Worm (Caenorhabditis elegans) whole organism, L1 larva: ENCODE data around the gene hpo-18.

Source experiments
- Y116A8C.19 ChIP-seq: sonication (generic microtip); optimal IDR thresholded peaks from 2 replicates; lab custom pipeline; 2016; ENCODE audit warnings: missing compliant biosample characterization, missing genetic modification characterization, borderline replicate concordance
- dpl-1 ChIP-seq, 3 experiments: fragments of 150-350 bp in 2 of 3; sonication (generic microtip) in 1 of 3; optimal IDR thresholded peaks; 2 replicates each; lab custom pipeline; 2014 to 2017; ENCODE audit warnings: missing biosample characterization in 3 of 3, missing genetic modification characterization in 3 of 3, missing genetic modification reagents in 3 of 3
- fkh-4 ChIP-seq: sonication (generic microtip); optimal IDR thresholded peaks from 2 replicates; lab custom pipeline; 2016; ENCODE audit warnings: missing compliant biosample characterization, missing genetic modification characterization, borderline replicate concordance
- lin-15B ChIP-seq: fragments of 150-350 bp; sonication (generic microtip); optimal IDR thresholded peaks from 3 replicates; lab custom pipeline; 2014; ENCODE audit warnings: missing biosample characterization, missing genetic modification characterization
- mdl-1 ChIP-seq, 2 experiments: fragments of 150-350 bp; optimal IDR thresholded peaks; 2 replicates each; lab custom pipeline; 2014 to 2017; ENCODE audit warnings: missing biosample characterization in 2 of 2, missing genetic modification characterization in 2 of 2, inconsistent platforms in 1 of 2
- nhr-28 ChIP-seq: fragments of 150-350 bp; optimal IDR thresholded peaks from 2 replicates; lab custom pipeline; 2014; ENCODE audit warnings: missing biosample characterization, missing genetic modification characterization
- nhr-77 ChIP-seq: fragments of 150-350 bp; optimal IDR thresholded peaks from 2 replicates; lab custom pipeline; 2014; ENCODE audit warnings: missing biosample characterization, missing genetic modification characterization

- no peak for TF ChIP-seq fkh-4 (tag; lab: Kevin White, UChicago)
- no peak for TF ChIP-seq nhr-28
- TF ChIP-seq mdl-1 (tag; optimal IDR thresholded peaks at IDR 0.05; lab: Kevin White, UChicago) = no peak
- TF ChIP-seq nhr-77 (tag; lab: Kevin White, UChicago) = no peak
- TF ChIP-seq dpl-1 (GFP tag; optimal IDR thresholded peaks at IDR 0.05; lab: Kevin White, UChicago) = no peak
- no peak for TF ChIP-seq lin-15B (tag; lab: Kevin White, UChicago)
- TF ChIP-seq Y116A8C.19 (tag; lab: Kevin White, UChicago) = no peak
These were observed 20.2 kb upstream of the hpo-18 start, which contains the start of gene F32D1.11 for ce11 chrV:4366440-4366839.
